Worm (Caenorhabditis elegans) whole organism, L1 larva: Measurements from ENCODE around the gene cyh-1.

Source experiments
- C04F5.9 ChIP-seq: sonication (generic microtip); optimal IDR thresholded peaks from 2 replicates; lab custom pipeline; 2016; ENCODE audit warnings: missing genetic modification characterization, missing compliant biosample characterization
- C16A3.4 ChIP-seq: fragments of 150-350 bp; optimal IDR thresholded peaks from 2 replicates; lab custom pipeline; 2014; ENCODE audit warnings: missing biosample characterization, missing genetic modification characterization
- C34B4.2 ChIP-seq: sonication (generic microtip); optimal IDR thresholded peaks from 2 replicates; lab custom pipeline; 2017; ENCODE audit warnings: mild to moderate bottlenecking, missing genetic modification characterization, missing compliant biosample characterization
- alr-1 ChIP-seq: fragments of 200-800 bp; sonication (Bioruptor generic); optimal IDR thresholded peaks from 2 replicates; lab custom pipeline; 2018; ENCODE audit warnings: borderline replicate concordance, mild to moderate bottlenecking, missing genetic modification characterization, missing compliant biosample characterization
- aly-2 ChIP-seq: fragments of 150-350 bp; optimal IDR thresholded peaks from 2 replicates; lab custom pipeline; 2014; ENCODE audit warnings: missing biosample characterization, missing genetic modification characterization
- ama-1 ChIP-seq: fragments of 150-350 bp; optimal IDR thresholded peaks from 2 replicates; lab custom pipeline; 2014
- blmp-1 ChIP-seq: fragments of 150-350 bp; optimal IDR thresholded peaks from 2 replicates; lab custom pipeline; 2014; ENCODE audit warnings: missing biosample characterization, missing genetic modification characterization
- ceh-63 ChIP-seq: fragments of 200-800 bp; sonication (Bioruptor generic); optimal IDR thresholded peaks from 2 replicates; lab custom pipeline; 2018; ENCODE audit warnings: mild to moderate bottlenecking, missing genetic modification characterization, missing compliant biosample characterization
- ceh-8 ChIP-seq: fragments of 200-800 bp; sonication (Bioruptor generic); optimal IDR thresholded peaks from 2 replicates; lab custom pipeline; 2018; ENCODE audit warnings: mild to moderate bottlenecking, missing genetic modification characterization, moderate library complexity, missing compliant biosample characterization
- ceh-88 ChIP-seq: fragments of 200-800 bp; sonication (Bioruptor generic); IDR thresholded peaks from 2 replicates; pipeline ENCODE4 v1.3.6; 2022; ENCODE audit warnings: missing genetic modification characterization, missing compliant biosample characterization
- ceh-90 ChIP-seq: sonication (generic microtip); optimal IDR thresholded peaks from 2 replicates; lab custom pipeline; 2016; ENCODE audit warnings: missing genetic modification characterization, missing compliant biosample characterization
- dsc-1 ChIP-seq: sonication (generic microtip); optimal IDR thresholded peaks from 2 replicates; lab custom pipeline; 2016; ENCODE audit warnings: mild to moderate bottlenecking, missing genetic modification characterization, missing compliant biosample characterization
- egl-27 ChIP-seq, 2 experiments: fragments of 150-350 bp in 1 of 2; sonication (generic microtip); optimal IDR thresholded peaks; 3 replicates each; lab custom pipeline; 2017 to 2018; ENCODE audit warnings: missing biosample characterization in 2 of 2, missing genetic modification characterization in 2 of 2, missing genetic modification reagents in 2 of 2
- elt-2 ChIP-seq: sonication (generic microtip); optimal IDR thresholded peaks from 2 replicates; lab custom pipeline; 2016; ENCODE audit warnings: missing genetic modification characterization, mild to moderate bottlenecking, inconsistent platforms, missing compliant biosample characterization, missing genetic modification reagents
- elt-3 ChIP-seq, 6 experiments: fragments of 150-350 bp in 1 of 6; sonication (generic microtip); optimal IDR thresholded peaks; 2 replicates each; lab custom pipeline; 2017 to 2018; ENCODE audit warnings: missing biosample characterization in 6 of 6, missing genetic modification characterization in 6 of 6, inconsistent platforms in 1 of 6
- fkh-10 ChIP-seq: sonication (generic microtip); optimal IDR thresholded peaks from 2 replicates; lab custom pipeline; 2017; ENCODE audit warnings: missing biosample characterization, missing genetic modification reagents, missing genetic modification characterization
- fkh-4 ChIP-seq: sonication (generic microtip); optimal IDR thresholded peaks from 2 replicates; lab custom pipeline; 2016; ENCODE audit warnings: missing compliant biosample characterization, missing genetic modification characterization, borderline replicate concordance
- fkh-8 ChIP-seq: sonication (generic microtip); optimal IDR thresholded peaks from 2 replicates; lab custom pipeline; 2016; ENCODE audit warnings: mild to moderate bottlenecking, missing genetic modification characterization, missing compliant biosample characterization
- fos-1 ChIP-seq: fragments of 150-350 bp; optimal IDR thresholded peaks from 2 replicates; lab custom pipeline; 2014; ENCODE audit warnings: missing biosample characterization, missing genetic modification characterization
- grh-1 ChIP-seq: fragments of 200-800 bp; sonication (Bioruptor generic); IDR thresholded peaks from 2 replicates; pipeline ENCODE4 v1.3.6; 2022; ENCODE audit warnings: missing genetic modification reagents, missing genetic modification characterization, missing compliant biosample characterization
- hlh-17 ChIP-seq: fragments of 200-800 bp; sonication (Bioruptor generic); optimal IDR thresholded peaks from 2 replicates; lab custom pipeline; 2018; ENCODE audit warnings: missing genetic modification characterization, mild to moderate bottlenecking, missing compliant biosample characterization, moderate library complexity, borderline replicate concordance
- hlh-4 ChIP-seq: sonication (generic microtip); optimal IDR thresholded peaks from 2 replicates; lab custom pipeline; 2016; ENCODE audit warnings: mild to moderate bottlenecking, missing genetic modification characterization, missing compliant biosample characterization
- hpl-2 ChIP-seq: fragments of 150-350 bp; optimal IDR thresholded peaks from 2 replicates; lab custom pipeline; 2014; ENCODE audit warnings: missing biosample characterization, missing genetic modification reagents, missing genetic modification characterization
- isw-1 ChIP-seq: fragments of 200-800 bp; sonication (Bioruptor generic); IDR thresholded peaks from 2 replicates; pipeline ENCODE4 v1.3.6; 2022; ENCODE audit warnings: missing genetic modification characterization, missing compliant biosample characterization
- lin-13 ChIP-seq: fragments of 150-350 bp; optimal IDR thresholded peaks from 2 replicates; lab custom pipeline; 2014; ENCODE audit warnings: missing biosample characterization, missing genetic modification reagents, missing genetic modification characterization
- lin-35 ChIP-seq, 2 experiments: fragments of 150-350 bp; optimal IDR thresholded peaks; 2 replicates each; lab custom pipeline; 2014; ENCODE audit warnings: missing biosample characterization in 2 of 2, missing genetic modification characterization in 2 of 2, missing genetic modification reagents in 2 of 2
- lin-39 ChIP-seq: fragments of 150-350 bp; optimal IDR thresholded peaks from 2 replicates; lab custom pipeline; 2014; ENCODE audit warnings: missing biosample characterization, missing genetic modification reagents, missing genetic modification characterization
- lsy-2 ChIP-seq, 2 experiments: fragments of 150-350 bp; optimal IDR thresholded peaks; 2 replicates each; lab custom pipeline; 2014; ENCODE audit warnings: missing biosample characterization in 2 of 2, missing genetic modification characterization in 2 of 2
- mab-9 ChIP-seq: fragments of 200-800 bp; sonication (Bioruptor generic); IDR thresholded peaks from 2 replicates; pipeline ENCODE4 v1.3.6; 2022; ENCODE audit warnings: missing genetic modification reagents, missing genetic modification characterization, missing compliant biosample characterization
- mdl-1 ChIP-seq, 2 experiments: fragments of 150-350 bp; optimal IDR thresholded peaks; 2 replicates each; lab custom pipeline; 2014 to 2017; ENCODE audit warnings: missing biosample characterization in 2 of 2, missing genetic modification characterization in 2 of 2, inconsistent platforms in 1 of 2
- mef-2 ChIP-seq: fragments of 150-350 bp; optimal IDR thresholded peaks from 2 replicates; lab custom pipeline; 2014; ENCODE audit warnings: missing biosample characterization, missing genetic modification characterization
- nhr-12 ChIP-seq: sonication (generic microtip); optimal IDR thresholded peaks from 2 replicates; lab custom pipeline; 2017; ENCODE audit warnings: missing biosample characterization, missing genetic modification characterization
- nhr-237 ChIP-seq: fragments of 150-350 bp; optimal IDR thresholded peaks from 2 replicates; lab custom pipeline; 2014; ENCODE audit warnings: missing biosample characterization, missing genetic modification characterization
- nhr-76 ChIP-seq: sonication (generic microtip); optimal IDR thresholded peaks from 2 replicates; lab custom pipeline; 2017; ENCODE audit warnings: missing biosample characterization, missing genetic modification characterization
- nhr-77 ChIP-seq: fragments of 150-350 bp; optimal IDR thresholded peaks from 2 replicates; lab custom pipeline; 2014; ENCODE audit warnings: missing biosample characterization, missing genetic modification characterization
- nhr-84 ChIP-seq: sonication (generic microtip); optimal IDR thresholded peaks from 2 replicates; lab custom pipeline; 2017; ENCODE audit warnings: missing biosample characterization, missing genetic modification characterization
- nhr-85 ChIP-seq: sonication (generic microtip); peaks from one replicate; lab custom pipeline; 2016; ENCODE audit warnings: missing genetic modification characterization, inconsistent platforms, missing compliant biosample characterization
- nhr-90 ChIP-seq: sonication (generic microtip); optimal IDR thresholded peaks from 2 replicates; lab custom pipeline; 2016; ENCODE audit warnings: mild to moderate bottlenecking, missing genetic modification characterization, missing compliant biosample characterization; ENCODE audit not compliant: poor library complexity
- pax-3 ChIP-seq: fragments of 200-800 bp; sonication (Bioruptor generic); optimal IDR thresholded peaks from 2 replicates; lab custom pipeline; 2018; ENCODE audit warnings: mild to moderate bottlenecking, missing genetic modification characterization, moderate library complexity, missing compliant biosample characterization
- rnt-1 ChIP-seq: sonication (generic microtip); optimal IDR thresholded peaks from 2 replicates; lab custom pipeline; 2016; ENCODE audit warnings: mild to moderate bottlenecking, missing genetic modification characterization, moderate library complexity, missing compliant biosample characterization
- skn-1 ChIP-seq: fragments of 150-350 bp; optimal IDR thresholded peaks from 2 replicates; lab custom pipeline; 2014; ENCODE audit warnings: missing biosample characterization, missing genetic modification characterization
- snpc-4 ChIP-seq: fragments of 150-350 bp; optimal IDR thresholded peaks from 2 replicates; lab custom pipeline; 2014; ENCODE audit warnings: missing biosample characterization, missing genetic modification characterization
- snu-23 ChIP-seq: sonication (generic microtip); optimal IDR thresholded peaks from 2 replicates; lab custom pipeline; 2016; ENCODE audit warnings: missing genetic modification characterization, missing compliant biosample characterization
- sptf-1 ChIP-seq: fragments of 150-350 bp; optimal IDR thresholded peaks from 2 replicates; lab custom pipeline; 2014; ENCODE audit warnings: missing biosample characterization, missing genetic modification characterization
- sup-37 ChIP-seq: fragments of 200-800 bp; sonication (Bioruptor generic); optimal IDR thresholded peaks from 2 replicates; lab custom pipeline; 2018; ENCODE audit warnings: mild to moderate bottlenecking, missing genetic modification characterization, missing compliant biosample characterization
- tlp-1 ChIP-seq: fragments of 150-350 bp; optimal IDR thresholded peaks from 2 replicates; lab custom pipeline; 2014; ENCODE audit warnings: missing biosample characterization, missing genetic modification characterization
- unc-130 ChIP-seq: fragments of 150-350 bp; optimal IDR thresholded peaks from 2 replicates; lab custom pipeline; 2017; ENCODE audit warnings: missing biosample characterization, missing genetic modification characterization, inconsistent platforms
- unc-62 ChIP-seq: fragments of 150-350 bp; optimal IDR thresholded peaks from 2 replicates; lab custom pipeline; 2014; ENCODE audit warnings: missing biosample characterization, missing genetic modification reagents, missing genetic modification characterization
- unc-98 ChIP-seq: fragments of 200-800 bp; sonication (Bioruptor generic); IDR thresholded peaks from 2 replicates; pipeline ENCODE4 v1.3.6; 2022; ENCODE audit warnings: missing genetic modification characterization, missing compliant biosample characterization
- vab-15 ChIP-seq: sonication (generic microtip); optimal IDR thresholded peaks from 2 replicates; lab custom pipeline; 2017; ENCODE audit warnings: missing genotype, mild to moderate bottlenecking, missing genetic modification characterization, missing compliant biosample characterization
- xbp-1 ChIP-seq: sonication (generic microtip); optimal IDR thresholded peaks from 2 replicates; lab custom pipeline; 2016; ENCODE audit warnings: missing genetic modification characterization, missing compliant biosample characterization
- zag-1 ChIP-seq: fragments of 150-350 bp; optimal IDR thresholded peaks from 2 replicates; lab custom pipeline; 2014; ENCODE audit warnings: missing biosample characterization, missing genetic modification characterization
- ztf-11 ChIP-seq, 2 experiments: sonication (generic microtip); optimal IDR thresholded peaks; 2 replicates each; lab custom pipeline; 2016 to 2017; ENCODE audit warnings: missing genetic modification characterization in 2 of 2, missing biosample characterization in 1 of 2, missing compliant biosample characterization in 1 of 2

The cyh-1 gene

ce11 chrII:3553453-3553852, 48.6 kb downstream of the cyh-1 start, which contains the start of gene dnc-3 (continued):
- TF ChIP-seq lin-39 (tag; lab: Kevin White, UChicago) (peak; percentile 43), egl-27 (tag; optimal IDR thresholded peaks at IDR 0.05; lab: Kevin White, UChicago) (no peak), mdl-1 (tag; optimal IDR thresholded peaks at IDR 0.05; lab: Kevin White, UChicago) (no peak), fos-1 (tag; lab: Kevin White, UChicago) (peak; percentile 29), C34B4.2 (tag; lab: Kevin White, UChicago) (no peak), nhr-237 (tag; lab: Kevin White, UChicago) (peak; percentile 30), elt-3 (tag; optimal IDR thresholded peaks at IDR 0.05; lab: Kevin White, UChicago) (no peak), nhr-76 (tag; lab: Kevin White, UChicago) (no peak), rnt-1 (tag; lab: Kevin White, UChicago) (no peak), alr-1 (no peak), fkh-4 (tag; lab: Kevin White, UChicago) (peak; percentile 72), ama-1 (no peak), nhr-84 (no peak), blmp-1 (tag; lab: Kevin White, UChicago) (peak; percentile 20), isw-1 (peak; percentile 72), nhr-85 (tag; lab: Kevin White, UChicago) (peak; percentile 87), hpl-2 (GFP tag; lab: Kevin White, UChicago) (no peak), hlh-4 (tag; lab: Kevin White, UChicago) (no peak), zag-1 (tag; lab: Kevin White, UChicago) (no peak), unc-62 (GFP tag; lab: Kevin White, UChicago) (no peak), nhr-12 (no peak), nhr-77 (tag; lab: Kevin White, UChicago) (peak; percentile 24), lin-35 (GFP tag; optimal IDR thresholded peaks at IDR 0.05; lab: Kevin White, UChicago) (peak; percentile 49 to 54), xbp-1 (tag; lab: Kevin White, UChicago) (peak; percentile 84), grh-1 (GFP tag; lab: Robert Waterston, UW) (peak; percentile 56), fkh-8 (tag; lab: Kevin White, UChicago) (peak; percentile 75), hlh-17 (GFP tag; lab: Kevin White, UChicago) (no peak), unc-130 (tag; lab: Kevin White, UChicago) (no peak), unc-98 (GFP tag; lab: Robert Waterston, UW) (no peak), C04F5.9 (peak; percentile 77), ceh-8 (GFP tag; lab: Kevin White, UChicago) (peak; percentile 50), tlp-1 (no peak), mab-9 (GFP tag; lab: Robert Waterston, UW) (peak; percentile 50; the same call in 1 of the 2 replicates), sptf-1 (tag; lab: Kevin White, UChicago) (no peak), snu-23 (GFP tag; lab: Kevin White, UChicago) (peak; percentile 86), ztf-11 (tag; optimal IDR thresholded peaks at IDR 0.05; lab: Kevin White, UChicago) (peak in 1 of 2 experiments; percentile 44), skn-1 (no peak), ceh-88 (GFP tag; lab: Robert Waterston, UW) (0 out of 2 replicates have a peak, but pooled peaks have one; percentile 41), ceh-90 (tag; lab: Kevin White, UChicago) (peak; percentile 62), aly-2 (tag; lab: Kevin White, UChicago) (peak; percentile 20), ceh-63 (GFP tag; lab: Kevin White, UChicago) (no peak), nhr-90 (peak; percentile 73), lin-13 (GFP tag; lab: Kevin White, UChicago) (peak; percentile 29), lsy-2 (tag; optimal IDR thresholded peaks at IDR 0.05; lab: Kevin White, UChicago) (peak; percentile 75 to 77), snpc-4 (tag; lab: Kevin White, UChicago) (peak; percentile 31), fkh-10 (GFP tag; lab: Kevin White, UChicago) (no peak), elt-2 (tag; lab: Kevin White, UChicago) (peak; percentile 62), vab-15 (tag; lab: Kevin White, UChicago) (no peak), C16A3.4 (tag; lab: Kevin White, UChicago) (peak; percentile 24), mef-2 (tag; lab: Kevin White, UChicago) (no peak), dsc-1 (tag; lab: Kevin White, UChicago) (peak; percentile 91), pax-3 (tag; lab: Kevin White, UChicago) (peak; percentile 70), sup-37 (GFP tag; lab: Kevin White, UChicago) (peak; percentile 52)
